Fruit fly (Drosophila melanogaster) whole organism, embryonic: ENCODE data around the gene CG14013.
A peak's percentile ranks its signal among the peaks of the same experiment; 100 is the strongest.

Experiments used
- Aef1 ChIP-seq: fragments of 200-800 bp; sonication (Bioruptor generic); IDR thresholded peaks from 3 replicates; pipeline ENCODE4 v1.3.6; 2022; ENCODE audit warnings: missing biosample characterization, missing genetic modification characterization
- Bgb ChIP-seq: fragments of 200-800 bp; sonication (Bioruptor generic); IDR thresholded peaks from 2 replicates; pipeline ENCODE4 v1.3.6; 2022; ENCODE audit warnings: missing biosample characterization, missing genetic modification characterization; ENCODE audit not compliant: partially characterized antibody
- CG11398 ChIP-seq: fragments of 200-800 bp; sonication (Bioruptor generic); optimal IDR thresholded peaks from 2 replicates; lab custom pipeline; 2016; ENCODE audit warnings: missing biosample characterization, missing genetic modification characterization
- CG17186 ChIP-seq: fragments of 200-800 bp; sonication (Bioruptor generic); optimal IDR thresholded peaks from 3 replicates; lab custom pipeline; 2017; ENCODE audit warnings: missing biosample characterization, missing genetic modification reagents, missing genetic modification characterization
- CG17328 ChIP-seq: fragments of 200-800 bp; sonication (Bioruptor generic); IDR thresholded peaks from 2 replicates; pipeline ENCODE4 v1.3.6; 2022; ENCODE audit warnings: missing biosample characterization, missing genetic modification characterization
- CG31365 ChIP-seq: fragments of 200-800 bp; sonication (Bioruptor generic); optimal IDR thresholded peaks from 2 replicates; lab custom pipeline; 2018; ENCODE audit warnings: missing biosample characterization, mild to moderate bottlenecking, missing genetic modification characterization
- CG3281 ChIP-seq: fragments of 200-800 bp; sonication (Bioruptor generic); optimal IDR thresholded peaks from 3 replicates; lab custom pipeline; 2017; ENCODE audit warnings: missing biosample characterization, mild to moderate bottlenecking, missing genetic modification characterization
- CG34376 ChIP-seq: fragments of 200-800 bp; sonication (Bioruptor generic); optimal IDR thresholded peaks from 2 replicates; lab custom pipeline; 2018; ENCODE audit warnings: missing biosample characterization, mild to moderate bottlenecking, missing genetic modification characterization
- CG3838 ChIP-seq: fragments of 200-800 bp; sonication (Bioruptor generic); optimal IDR thresholded peaks from 3 replicates; lab custom pipeline; 2016; ENCODE audit warnings: missing biosample characterization, missing genetic modification characterization
- CG42726 ChIP-seq: fragments of 200-800 bp; sonication (Bioruptor generic); IDR thresholded peaks from 2 replicates; pipeline ENCODE4 v1.3.6; 2022; ENCODE audit warnings: missing biosample characterization, missing genetic modification characterization; ENCODE audit not compliant: partially characterized antibody
- CG4820 ChIP-seq: fragments of 200-800 bp; sonication (Bioruptor generic); optimal IDR thresholded peaks from 3 replicates; lab custom pipeline; 2016; ENCODE audit warnings: missing biosample characterization, missing genetic modification characterization
- CG5180 ChIP-seq: fragments of 200-800 bp; sonication (Bioruptor generic); optimal IDR thresholded peaks from 3 replicates; lab custom pipeline; 2017; ENCODE audit warnings: missing biosample characterization, missing genetic modification characterization, mild to moderate bottlenecking, moderate library complexity, missing genetic modification reagents
- CG6791 ChIP-seq: fragments of 200-800 bp; sonication (Bioruptor generic); IDR thresholded peaks from 3 replicates; pipeline ENCODE4 v1.3.6; 2022; ENCODE audit warnings: missing biosample characterization, missing genetic modification characterization; ENCODE audit not compliant: partially characterized antibody
- CG7963 ChIP-seq: fragments of 200-800 bp; sonication (Bioruptor generic); IDR thresholded peaks from 3 replicates; pipeline ENCODE4 v1.3.6; 2022; ENCODE audit warnings: missing biosample characterization, missing genetic modification characterization; ENCODE audit not compliant: partially characterized antibody
- CG9609 ChIP-seq: fragments of 200-800 bp; sonication (Bioruptor generic); optimal IDR thresholded peaks from 3 replicates; lab custom pipeline; 2016; ENCODE audit warnings: missing biosample characterization, missing genetic modification characterization
- CG9932 ChIP-seq: fragments of 200-800 bp; sonication (Bioruptor generic); IDR thresholded peaks from 2 replicates; pipeline ENCODE4 v1.3.6; 2022; ENCODE audit warnings: missing biosample characterization, missing genetic modification characterization
- Camta ChIP-seq: fragments of 200-800 bp; sonication (Bioruptor generic); optimal IDR thresholded peaks from 2 replicates; lab custom pipeline; 2016; ENCODE audit warnings: missing biosample characterization, missing genetic modification characterization
- D19A ChIP-seq: fragments of 200-800 bp; optimal IDR thresholded peaks from 3 replicates; lab custom pipeline; 2019; ENCODE audit warnings: missing biosample characterization, mild to moderate bottlenecking, missing genetic modification characterization, moderate library complexity
- E2f2 ChIP-seq: fragments of 200-800 bp; sonication (Bioruptor generic); IDR thresholded peaks from 2 replicates; pipeline ENCODE4 v1.3.6; 2022; ENCODE audit warnings: missing biosample characterization, missing genetic modification characterization
- Hand ChIP-seq: fragments of 200-800 bp; sonication (Bioruptor generic); optimal IDR thresholded peaks from 2 replicates; lab custom pipeline; 2017; ENCODE audit warnings: mild to moderate bottlenecking, missing biosample characterization, missing genetic modification reagents, missing genetic modification characterization
- Hey ChIP-seq: fragments of 200-800 bp; sonication (Bioruptor generic); optimal IDR thresholded peaks from 3 replicates; lab custom pipeline; 2018; ENCODE audit warnings: missing biosample characterization, mild to moderate bottlenecking, missing genetic modification characterization
- Hmr ChIP-seq: fragments of 200-800 bp; sonication (Bioruptor generic); optimal IDR thresholded peaks from 3 replicates; lab custom pipeline; 2017; ENCODE audit warnings: mild to moderate bottlenecking, missing biosample characterization, missing genetic modification reagents, missing genetic modification characterization
- Oaz ChIP-seq: fragments of 200-800 bp; sonication (Bioruptor generic); IDR thresholded peaks from 2 replicates; pipeline ENCODE4 v1.3.6; 2022; ENCODE audit warnings: missing biosample characterization, missing genetic modification characterization
- Oli ChIP-seq: fragments of 200-800 bp; sonication (Bioruptor generic); optimal IDR thresholded peaks from 2 replicates; lab custom pipeline; 2018; ENCODE audit warnings: missing biosample characterization, mild to moderate bottlenecking, missing genetic modification characterization, moderate library complexity
- Rfx ChIP-seq: fragments of 200-800 bp; sonication (Bioruptor generic); IDR thresholded peaks from 2 replicates; pipeline ENCODE4 v1.3.6; 2022; ENCODE audit warnings: missing biosample characterization, missing genetic modification characterization
- Ssrp ChIP-seq: fragments of 200-800 bp; sonication (Bioruptor generic); optimal IDR thresholded peaks from 2 replicates; lab custom pipeline; 2018; ENCODE audit warnings: missing biosample characterization, mild to moderate bottlenecking, missing genetic modification characterization, moderate library complexity
- bbx ChIP-seq: fragments of 200-800 bp; sonication (Bioruptor generic); IDR thresholded peaks from 2 replicates; pipeline ENCODE4 v1.3.6; 2022; ENCODE audit warnings: missing biosample characterization, missing genetic modification characterization; ENCODE audit not compliant: partially characterized antibody
- bsh ChIP-seq, 2 experiments: fragments of 200-800 bp; sonication (Bioruptor generic); optimal IDR thresholded peaks; 2 replicates each; lab custom pipeline; 2017 to 2018; ENCODE audit warnings: mild to moderate bottlenecking in 2 of 2, missing biosample characterization in 2 of 2, missing genetic modification characterization in 2 of 2, moderate library complexity in 1 of 2
- dan ChIP-seq: fragments of 200-800 bp; sonication (Bioruptor generic); IDR thresholded peaks from 2 replicates; pipeline ENCODE4 v1.3.6; 2022; ENCODE audit warnings: missing biosample characterization, missing genetic modification characterization
- disco-r ChIP-seq: fragments of 200-800 bp; sonication (Bioruptor generic); optimal IDR thresholded peaks from 2 replicates; lab custom pipeline; 2016; ENCODE audit warnings: missing biosample characterization, missing genetic modification characterization
- dmrt99B ChIP-seq: fragments of 200-800 bp; sonication (Bioruptor generic); optimal IDR thresholded peaks from 2 replicates; lab custom pipeline; 2018; ENCODE audit warnings: missing biosample characterization, mild to moderate bottlenecking, missing genetic modification characterization, moderate library complexity
- fd3F ChIP-seq: fragments of 200-800 bp; sonication (Bioruptor generic); optimal IDR thresholded peaks from 2 replicates; lab custom pipeline; 2018; ENCODE audit warnings: missing biosample characterization, mild to moderate bottlenecking, missing genetic modification characterization, moderate library complexity
- gfzf ChIP-seq: fragments of 200-800 bp; sonication (Bioruptor generic); optimal IDR thresholded peaks from 2 replicates; lab custom pipeline; 2016; ENCODE audit warnings: missing biosample characterization, mild to moderate bottlenecking, missing genetic modification characterization, moderate library complexity
- grn ChIP-seq: fragments of 200-800 bp; sonication (Bioruptor generic); optimal IDR thresholded peaks from 3 replicates; lab custom pipeline; 2017; ENCODE audit warnings: missing biosample characterization, missing genetic modification characterization
- hb ChIP-seq: fragments of 200-800 bp; sonication (Bioruptor generic); IDR thresholded peaks from 3 replicates; pipeline ENCODE4 v1.3.6; 2022; ENCODE audit warnings: missing biosample characterization, missing genetic modification characterization; ENCODE audit not compliant: partially characterized antibody
- hth ChIP-seq: fragments of >200 bp; optimal IDR thresholded peaks from 2 replicates; lab custom pipeline; 2017; ENCODE audit warnings: inconsistent platforms
- ind ChIP-seq: fragments of 200-800 bp; sonication (Bioruptor generic); optimal IDR thresholded peaks from 3 replicates; lab custom pipeline; 2016; ENCODE audit warnings: missing biosample characterization, missing genetic modification characterization
- jigr1 ChIP-seq: fragments of 200-800 bp; sonication (Bioruptor generic); IDR thresholded peaks from 3 replicates; pipeline ENCODE4 v1.3.6; 2022; ENCODE audit warnings: missing biosample characterization, missing genetic modification characterization
- jing ChIP-seq: fragments of 200-800 bp; sonication (Bioruptor generic); optimal IDR thresholded peaks from 2 replicates; lab custom pipeline; 2018; ENCODE audit warnings: missing biosample characterization, mild to moderate bottlenecking, missing genetic modification characterization
- lab ChIP-seq: fragments of 200-800 bp; sonication (Bioruptor generic); optimal IDR thresholded peaks from 3 replicates; lab custom pipeline; 2017; ENCODE audit warnings: missing biosample characterization, missing genetic modification characterization, mild to moderate bottlenecking, moderate library complexity, missing genetic modification reagents
- nerfin-1 ChIP-seq: fragments of 200-800 bp; sonication (Bioruptor generic); optimal IDR thresholded peaks from 3 replicates; lab custom pipeline; 2019; ENCODE audit warnings: missing biosample characterization, mild to moderate bottlenecking, missing genetic modification characterization, moderate library complexity
- ro ChIP-seq: fragments of 200-800 bp; sonication (Bioruptor generic); IDR thresholded peaks from 2 replicates; pipeline ENCODE4 v1.3.6; 2022; ENCODE audit warnings: missing biosample characterization, missing genetic modification characterization
- sc ChIP-seq, 3 experiments: fragments of >200 bp in 2 of 3; fragments of 200-800 bp in 1 of 3; sonication (Bioruptor generic) in 1 of 3; optimal IDR thresholded peaks; 2 replicates in 2 of 3; 3 replicates in 1 of 3; lab custom pipeline; 2017; ENCODE audit warnings: mild to moderate bottlenecking in 1 of 3, missing biosample characterization in 1 of 3, missing genetic modification characterization in 1 of 3, missing genetic modification reagents in 1 of 3
- sna ChIP-seq: fragments of 200-800 bp; sonication (Bioruptor generic); IDR thresholded peaks from 2 replicates; pipeline ENCODE4 v1.3.6; 2022; ENCODE audit warnings: missing biosample characterization, missing genetic modification characterization; ENCODE audit not compliant: partially characterized antibody
- sr ChIP-seq: fragments of 200-800 bp; sonication (Bioruptor generic); IDR thresholded peaks from 3 replicates; pipeline ENCODE4 v1.3.6; 2022; ENCODE audit warnings: missing biosample characterization, missing genetic modification characterization
- stc ChIP-seq: fragments of 200-800 bp; sonication (Bioruptor generic); IDR thresholded peaks from 2 replicates; pipeline ENCODE4 v1.3.6; 2022; ENCODE audit warnings: missing biosample characterization, missing genetic modification characterization
- twi ChIP-seq: fragments of 200-800 bp; optimal IDR thresholded peaks from 2 replicates; lab custom pipeline; 2019; ENCODE audit warnings: missing biosample characterization, mild to moderate bottlenecking, missing genetic modification characterization, moderate library complexity
- vfl ChIP-seq: fragments of 200-800 bp; sonication (Bioruptor generic); optimal IDR thresholded peaks from 2 replicates; lab custom pipeline; 2016; ENCODE audit warnings: missing biosample characterization, missing genetic modification characterization
- zfh1 ChIP-seq: fragments of 200-800 bp; sonication (Bioruptor generic); IDR thresholded peaks from 3 replicates; pipeline ENCODE4 v1.3.6; 2022; ENCODE audit warnings: missing biosample characterization, missing genetic modification characterization

The CG14013 gene

dm6 chr2L:5523848-5524473, 29.7 kb downstream of the CG14013 start, which contains the start of the genes Vps52 and Elp4 (continued):
- TF ChIP-seq CG17186 (GFP tag; lab: Kevin White, UChicago) = peak; percentile 27
- TF ChIP-seq nerfin-1 = peak; percentile 68
- no peak for TF ChIP-seq dan
- TF ChIP-seq Bgb (GFP tag; lab: Robert Waterston, UW) = peak; percentile 71
- TF ChIP-seq grn = no peak
- no peak for TF ChIP-seq disco-r
- peak; percentile 71 for TF ChIP-seq CG7963
- TF ChIP-seq Hey (tag; lab: Kevin White, UChicago) = no peak
- TF ChIP-seq CG3281 (GFP tag; lab: Kevin White, UChicago) = peak; percentile 78
- peak; percentile 29 for TF ChIP-seq Hand
- no peak for TF ChIP-seq lab (GFP tag; lab: Kevin White, UChicago)
- TF ChIP-seq CG34376 (GFP tag; lab: Kevin White, UChicago) = peak; percentile 49
- no peak for TF ChIP-seq CG11398 (GFP tag; lab: Kevin White, UChicago)
- TF ChIP-seq D19A (tag; lab: Kevin White, UChicago) = no peak
- TF ChIP-seq CG9932 (GFP tag; lab: Robert Waterston, UW) = peak; percentile 76
- peak; percentile 65 for TF ChIP-seq bbx
- TF ChIP-seq E2f2 = no peak
- TF ChIP-seq hth (lab: Kevin White, UChicago) = no peak
- TF ChIP-seq CG6791 (GFP tag; lab: Robert Waterston, UW) = peak; percentile 80
- no peak for TF ChIP-seq sr (GFP tag; lab: Robert Waterston, UW)
- TF ChIP-seq Oaz (GFP tag; lab: Robert Waterston, UW) = no peak
- TF ChIP-seq Oli (tag; lab: Kevin White, UChicago) = peak; percentile 70
- peak; percentile 57 for TF ChIP-seq stc (GFP tag; lab: Robert Waterston, UW)
- peak; percentile 58 for TF ChIP-seq CG17328 (GFP tag; lab: Robert Waterston, UW)
- TF ChIP-seq vfl (GFP tag; lab: Kevin White, UChicago) = peak; percentile 37
- TF ChIP-seq jigr1 (GFP tag; lab: Robert Waterston, UW) = no peak
- TF ChIP-seq Rfx = peak; percentile 76; the same call in 1 of the 2 replicates
- TF ChIP-seq bsh (GFP tag; optimal IDR thresholded peaks at IDR 0.05; lab: Kevin White, UChicago) = peak in 1 of 2 experiments; percentile 72
- peak; percentile 46; the same call in 1 of the 2 replicates for TF ChIP-seq CG42726
- peak; percentile 64 for TF ChIP-seq twi (tag; lab: Kevin White, UChicago)
- TF ChIP-seq Aef1 = peak; percentile 66
- TF ChIP-seq jing (GFP tag; lab: Kevin White, UChicago) = no peak
- TF ChIP-seq zfh1 (GFP tag; lab: Robert Waterston, UW) = peak; percentile 64
- TF ChIP-seq CG3838 (GFP tag; lab: Kevin White, UChicago) = peak; percentile 25
- TF ChIP-seq dmrt99B (tag; lab: Kevin White, UChicago) = no peak
- peak; percentile 78 for TF ChIP-seq ind (GFP tag; lab: Kevin White, UChicago)
- TF ChIP-seq CG31365 (tag; lab: Kevin White, UChicago) = no peak
- no peak for TF ChIP-seq Hmr (GFP tag; lab: Kevin White, UChicago)
- no peak for TF ChIP-seq ro (GFP tag; lab: Robert Waterston, UW)
- TF ChIP-seq CG9609 (GFP tag; lab: Kevin White, UChicago) = peak; percentile 50
- TF ChIP-seq gfzf (GFP tag; lab: Kevin White, UChicago) = peak; percentile 0
- TF ChIP-seq Ssrp = peak; percentile 81
- TF ChIP-seq CG5180 (GFP tag; lab: Kevin White, UChicago) = no peak
- peak; percentile 78 for TF ChIP-seq fd3F (GFP tag; lab: Kevin White, UChicago)
- peak; percentile 83 for TF ChIP-seq hb (GFP tag; lab: Robert Waterston, UW)
- no peak for TF ChIP-seq sc (optimal IDR thresholded peaks at IDR 0.05; lab: Kevin White, UChicago)
- TF ChIP-seq sc (GFP tag; optimal IDR thresholded peaks at IDR 0.05; lab: Kevin White, UChicago) = peak; percentile 60
- peak; percentile 61; the same call in 1 of the 2 replicates for TF ChIP-seq sna
- peak; percentile 51 for TF ChIP-seq Camta (GFP tag; lab: Kevin White, UChicago)
- TF ChIP-seq CG4820 (GFP tag; lab: Kevin White, UChicago) = peak; percentile 54
